Fruit fly (Drosophila melanogaster) whole organism, prepupa: ENCODE results near the gene CG14856.

Source experiments
- CG10631 ChIP-seq: fragments of 200-800 bp; sonication (Bioruptor generic); optimal IDR thresholded peaks from 2 replicates; lab custom pipeline; 2016; ENCODE audit warnings: missing biosample characterization, missing genetic modification characterization
- CG10669 ChIP-seq: fragments of 200-800 bp; sonication (Bioruptor generic); optimal IDR thresholded peaks from 3 replicates; lab custom pipeline; 2018; ENCODE audit warnings: missing biosample characterization, mild to moderate bottlenecking, missing genetic modification characterization, moderate library complexity
- CG11294 ChIP-seq: fragments of 200-800 bp; sonication (Bioruptor generic); IDR thresholded peaks from 2 replicates; pipeline ENCODE4 v1.3.6; 2022; ENCODE audit warnings: missing biosample characterization, missing genetic modification characterization
- CG15336 ChIP-seq: fragments of 200-800 bp; sonication (Bioruptor generic); IDR thresholded peaks from 2 replicates; pipeline ENCODE4 v1.3.6; 2022; ENCODE audit warnings: missing biosample characterization, missing genetic modification characterization
- CG1621 ChIP-seq: fragments of 200-800 bp; sonication (Bioruptor generic); optimal IDR thresholded peaks from 3 replicates; lab custom pipeline; 2018; ENCODE audit warnings: missing biosample characterization, mild to moderate bottlenecking, missing genetic modification characterization
- CG16779 ChIP-seq: fragments of 200-800 bp; sonication (Bioruptor generic); optimal IDR thresholded peaks from 3 replicates; lab custom pipeline; 2017; ENCODE audit warnings: missing biosample characterization, mild to moderate bottlenecking, missing genetic modification characterization
- CG3032 ChIP-seq: fragments of 200-800 bp; optimal IDR thresholded peaks from 2 replicates; lab custom pipeline; 2019; ENCODE audit warnings: missing biosample characterization, mild to moderate bottlenecking, missing genetic modification characterization, moderate library complexity
- CG31627 ChIP-seq: fragments of 200-800 bp; sonication (Bioruptor generic); optimal IDR thresholded peaks from 3 replicates; lab custom pipeline; 2016; ENCODE audit warnings: missing biosample characterization, missing genetic modification characterization
- CG32006 ChIP-seq: fragments of 200-800 bp; sonication (Bioruptor generic); optimal IDR thresholded peaks from 3 replicates; lab custom pipeline; 2017; ENCODE audit warnings: missing biosample characterization, mild to moderate bottlenecking, missing genetic modification characterization
- CG3919 ChIP-seq: fragments of 200-800 bp; sonication (Bioruptor generic); optimal IDR thresholded peaks from 3 replicates; lab custom pipeline; 2016; ENCODE audit warnings: missing biosample characterization, missing genetic modification characterization
- CG4318 ChIP-seq: fragments of 200-800 bp; sonication (Bioruptor generic); optimal IDR thresholded peaks from 3 replicates; lab custom pipeline; 2017; ENCODE audit warnings: missing biosample characterization, mild to moderate bottlenecking, missing genetic modification characterization
- CG6163 ChIP-seq: fragments of 200-800 bp; sonication (Bioruptor generic); IDR thresholded peaks from 3 replicates; pipeline ENCODE4 v1.3.6; 2022; ENCODE audit warnings: missing biosample characterization, missing genetic modification characterization
- CG6276 ChIP-seq: fragments of 200-800 bp; sonication (Bioruptor generic); optimal IDR thresholded peaks from 2 replicates; lab custom pipeline; 2017; ENCODE audit warnings: missing biosample characterization, mild to moderate bottlenecking, missing genetic modification characterization
- CG6792 ChIP-seq: fragments of 200-800 bp; sonication (Bioruptor generic); optimal IDR thresholded peaks from 3 replicates; lab custom pipeline; 2016; ENCODE audit warnings: missing biosample characterization, missing genetic modification characterization
- CG6808 ChIP-seq: fragments of 200-800 bp; sonication (Bioruptor generic); optimal IDR thresholded peaks from 3 replicates; lab custom pipeline; 2017; ENCODE audit warnings: missing biosample characterization, missing genetic modification characterization, mild to moderate bottlenecking, moderate library complexity, missing genetic modification reagents
- CG8632 ChIP-seq: fragments of 200-800 bp; sonication (Bioruptor generic); optimal IDR thresholded peaks from 3 replicates; lab custom pipeline; 2016; ENCODE audit warnings: missing biosample characterization, missing genetic modification characterization
- CG9139 ChIP-seq: fragments of 200-800 bp; sonication (Bioruptor generic); optimal IDR thresholded peaks from 3 replicates; lab custom pipeline; 2017; ENCODE audit warnings: missing biosample characterization, mild to moderate bottlenecking, missing genetic modification characterization
- Eip75B ChIP-seq: fragments of 200-800 bp; sonication (Bioruptor generic); optimal IDR thresholded peaks from 3 replicates; lab custom pipeline; 2016; ENCODE audit warnings: missing biosample characterization, missing genetic modification characterization
- Eip78C ChIP-seq: fragments of 200-800 bp; sonication (Bioruptor generic); peaks from one replicate; lab custom pipeline; 2016; ENCODE audit warnings: missing biosample characterization, missing genetic modification characterization
- Ets21C ChIP-seq: fragments of 200-800 bp; sonication (Bioruptor generic); optimal IDR thresholded peaks from 3 replicates; lab custom pipeline; 2016; ENCODE audit warnings: missing biosample characterization, missing genetic modification characterization
- Ets96B ChIP-seq: fragments of 200-800 bp; optimal IDR thresholded peaks from 2 replicates; lab custom pipeline; 2019; ENCODE audit warnings: missing biosample characterization, mild to moderate bottlenecking, missing genetic modification characterization, moderate library complexity
- Hr38 ChIP-seq: sonication (Bioruptor generic); optimal IDR thresholded peaks from 2 replicates; lab custom pipeline; 2016; ENCODE audit warnings: missing biosample characterization, missing genetic modification characterization
- Hr4 ChIP-seq: fragments of 200-800 bp; sonication (Bioruptor generic); optimal IDR thresholded peaks from 3 replicates; lab custom pipeline; 2016; ENCODE audit warnings: missing biosample characterization, missing genetic modification characterization
- Lpt ChIP-seq: fragments of 200-800 bp; sonication (Bioruptor generic); optimal IDR thresholded peaks from 3 replicates; lab custom pipeline; 2016; ENCODE audit warnings: missing biosample characterization, missing genetic modification characterization
- Met ChIP-seq: fragments of 200-800 bp; sonication (Bioruptor generic); optimal IDR thresholded peaks from 3 replicates; lab custom pipeline; 2016; ENCODE audit warnings: missing biosample characterization, missing genetic modification characterization
- OdsH ChIP-seq: fragments of 200-800 bp; sonication (Bioruptor generic); optimal IDR thresholded peaks from 3 replicates; lab custom pipeline; 2016; ENCODE audit warnings: missing biosample characterization, missing genetic modification characterization
- Smox ChIP-seq: fragments of 200-800 bp; sonication (Bioruptor generic); optimal IDR thresholded peaks from 3 replicates; lab custom pipeline; 2016; ENCODE audit warnings: missing biosample characterization, missing genetic modification characterization
- Sox14 ChIP-seq: fragments of 200-800 bp; sonication (Bioruptor generic); optimal IDR thresholded peaks from 3 replicates; lab custom pipeline; 2016; ENCODE audit warnings: missing biosample characterization, missing genetic modification characterization
- achi ChIP-seq: fragments of 200-800 bp; sonication (Bioruptor generic); optimal IDR thresholded peaks from 3 replicates; lab custom pipeline; 2016; ENCODE audit warnings: missing biosample characterization, missing genetic modification characterization
- acj6 ChIP-seq: fragments of 200-800 bp; sonication (Bioruptor generic); optimal IDR thresholded peaks from 3 replicates; lab custom pipeline; 2016; ENCODE audit warnings: missing biosample characterization, missing genetic modification characterization
- dsx ChIP-seq: fragments of 200-800 bp; optimal IDR thresholded peaks from 3 replicates; lab custom pipeline; 2019; ENCODE audit warnings: missing biosample characterization, mild to moderate bottlenecking, missing genetic modification characterization, moderate library complexity; ENCODE audit not compliant: poor library complexity, severe bottlenecking
- fd59A ChIP-seq: fragments of 200-800 bp; sonication (Bioruptor generic); optimal IDR thresholded peaks from 2 replicates; lab custom pipeline; 2017; ENCODE audit warnings: missing biosample characterization, mild to moderate bottlenecking, missing genetic modification characterization, missing genetic modification reagents
- fkh ChIP-seq: fragments of 200-800 bp; sonication (Bioruptor generic); optimal IDR thresholded peaks from 3 replicates; lab custom pipeline; 2017; ENCODE audit warnings: missing biosample characterization, mild to moderate bottlenecking, missing genetic modification characterization, moderate library complexity
- lz ChIP-seq: fragments of 200-800 bp; sonication (Bioruptor generic); optimal IDR thresholded peaks from 3 replicates; lab custom pipeline; 2016; ENCODE audit warnings: missing biosample characterization, missing genetic modification characterization
- pdm3 ChIP-seq: fragments of 200-800 bp; sonication (Bioruptor generic); optimal IDR thresholded peaks from 3 replicates; lab custom pipeline; 2016; ENCODE audit warnings: missing biosample characterization, missing genetic modification characterization
- salr ChIP-seq, 2 experiments: fragments of 200-800 bp; sonication (Bioruptor generic); optimal IDR thresholded peaks; 3 replicates each; lab custom pipeline; 2016 to 2018; ENCODE audit warnings: missing biosample characterization in 2 of 2, missing genetic modification characterization in 2 of 2, mild to moderate bottlenecking in 1 of 2
- spab ChIP-seq: fragments of 200-800 bp; sonication (Bioruptor generic); optimal IDR thresholded peaks from 2 replicates; lab custom pipeline; 2017; ENCODE audit warnings: missing biosample characterization, mild to moderate bottlenecking, missing genetic modification characterization, missing genetic modification reagents
- ss ChIP-seq, 2 experiments: fragments of 200-800 bp; sonication (Bioruptor generic); optimal IDR thresholded peaks; 2 replicates in 1 of 2; 3 replicates in 1 of 2; lab custom pipeline; 2017 to 2018; ENCODE audit warnings: mild to moderate bottlenecking in 2 of 2, missing biosample characterization in 2 of 2, missing genetic modification characterization in 2 of 2, moderate library complexity in 1 of 2
- topi ChIP-seq: fragments of 200-800 bp; sonication (Bioruptor generic); optimal IDR thresholded peaks from 3 replicates; lab custom pipeline; 2016; ENCODE audit warnings: missing biosample characterization, missing genetic modification characterization
- vri ChIP-seq: fragments of 200-800 bp; sonication (Bioruptor generic); optimal IDR thresholded peaks from 3 replicates; lab custom pipeline; 2016; ENCODE audit warnings: missing biosample characterization, mild to moderate bottlenecking, missing genetic modification characterization

CG14856 gene

DNA sequence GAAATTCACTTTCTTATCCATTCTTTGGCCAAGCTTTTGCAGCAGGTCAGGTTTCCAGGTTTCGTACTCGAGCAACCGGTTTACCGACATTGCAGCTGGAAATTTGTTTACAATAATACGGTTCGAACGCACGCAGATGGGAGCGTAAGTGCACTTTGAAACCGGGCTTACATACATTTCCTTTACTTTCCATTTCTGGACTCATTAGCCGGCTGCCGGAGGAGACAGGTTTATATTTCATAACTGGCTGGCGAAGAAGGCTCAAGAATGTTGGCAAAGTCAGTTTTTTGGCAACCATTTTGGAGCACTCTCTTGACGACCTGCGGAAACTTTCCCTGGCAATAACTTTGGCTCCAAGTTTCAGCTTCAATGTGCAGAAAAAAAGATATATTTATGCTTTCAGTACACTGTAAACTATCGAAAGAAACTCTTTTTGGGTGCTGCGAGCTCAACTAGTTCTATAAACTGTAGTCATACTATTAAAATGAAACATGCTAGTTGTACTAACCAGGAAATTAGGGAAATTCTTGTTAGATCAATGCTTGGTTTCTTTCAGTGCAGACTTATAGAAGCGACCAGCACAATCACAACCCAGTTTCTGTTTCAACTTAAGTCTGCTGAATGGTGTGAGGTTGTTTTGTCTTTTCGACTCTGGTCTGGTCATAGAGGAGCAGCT, 48.3 kb downstream of the CG14856 start (continued):
- TF ChIP-seq CG6163 (peak; percentile 90), CG15336 (GFP tag; lab: Robert Waterston, UW) (peak; percentile 90), fkh (GFP tag; lab: Kevin White, UChicago) (no peak), lz (peak; percentile 37), CG8632 (GFP tag; lab: Kevin White, UChicago) (peak; percentile 52), CG16779 (tag; lab: Kevin White, UChicago) (peak; percentile 46), Sox14 (GFP tag; lab: Kevin White, UChicago) (peak; percentile 72), Ets21C (GFP tag; lab: Kevin White, UChicago) (no peak), Hr4 (GFP tag; lab: Kevin White, UChicago) (peak; percentile 92), vri (GFP tag; lab: Kevin White, UChicago) (no peak), Lpt (GFP tag; lab: Kevin White, UChicago) (peak; percentile 83), Hr38 (GFP tag; lab: Kevin White, UChicago) (peak; percentile 52), CG11294 (GFP tag; lab: Robert Waterston, UW) (peak; percentile 57), Eip78C (GFP tag; lab: Kevin White, UChicago) (peak; percentile 94), CG4318 (peak; percentile 88), topi (GFP tag; lab: Kevin White, UChicago) (peak; percentile 2), CG6792 (GFP tag; lab: Kevin White, UChicago) (peak; percentile 69)

DNA sequence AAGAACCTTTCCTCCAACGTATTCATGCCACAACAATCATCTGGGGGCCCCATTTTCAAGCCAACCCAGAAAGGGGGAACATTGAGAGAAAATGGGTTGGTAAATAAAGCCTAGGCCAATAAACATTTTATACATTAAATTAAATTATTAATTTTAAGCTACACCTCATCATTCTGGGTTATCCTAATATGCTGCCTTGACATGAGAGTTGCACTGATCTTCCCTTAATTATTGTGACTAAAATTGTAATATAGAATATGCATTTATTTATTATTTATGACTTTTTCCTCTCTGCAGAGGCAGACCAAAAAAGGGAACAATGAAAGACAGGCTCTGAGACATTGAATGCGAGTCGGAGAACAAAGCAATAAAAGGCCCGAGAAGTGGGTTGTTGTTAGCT, 49.1 kb downstream of the CG14856 start:
- no peak for TF ChIP-seq Smox (GFP tag; lab: Kevin White, UChicago)
- TF ChIP-seq Hr4 (GFP tag; lab: Kevin White, UChicago): no peak
- TF ChIP-seq ss (GFP tag; optimal IDR thresholded peaks at IDR 0.05; lab: Kevin White, UChicago): peak in 1 of 2 experiments; percentile 41
- TF ChIP-seq lz: no peak
- TF ChIP-seq CG3032: peak; percentile 45
- peak; percentile 39 for TF ChIP-seq CG3919
- peak; percentile 5 for TF ChIP-seq CG4318
- TF ChIP-seq salr (GFP tag; optimal IDR thresholded peaks at IDR 0.05; lab: Kevin White, UChicago): no peak
- TF ChIP-seq Met (GFP tag; lab: Kevin White, UChicago): no peak
- peak; percentile 28 for TF ChIP-seq CG9139 (GFP tag; lab: Kevin White, UChicago)
- TF ChIP-seq Ets96B (tag; lab: Kevin White, UChicago): peak; percentile 64
- TF ChIP-seq Sox14 (GFP tag; lab: Kevin White, UChicago): peak; percentile 19
- TF ChIP-seq CG6276: peak; percentile 18
- peak; percentile 35 for TF ChIP-seq CG32006 (GFP tag; lab: Kevin White, UChicago)
- peak; percentile 5 for TF ChIP-seq CG10631
- TF ChIP-seq fd59A (GFP tag; lab: Kevin White, UChicago): peak; percentile 40
- no peak for TF ChIP-seq CG1621 (tag; lab: Kevin White, UChicago)
- TF ChIP-seq Eip75B (GFP tag; lab: Kevin White, UChicago): peak; percentile 14
- peak; percentile 79 for TF ChIP-seq Eip78C (GFP tag; lab: Kevin White, UChicago)
- peak; percentile 50 for TF ChIP-seq CG10669 (GFP tag; lab: Kevin White, UChicago)
- peak; percentile 31 for TF ChIP-seq acj6 (GFP tag; lab: Kevin White, UChicago)
- TF ChIP-seq achi (GFP tag; lab: Kevin White, UChicago): peak; percentile 21
- no peak for TF ChIP-seq vri (GFP tag; lab: Kevin White, UChicago)
- peak; percentile 46; the same call in 1 of the 2 replicates for TF ChIP-seq CG15336 (GFP tag; lab: Robert Waterston, UW)
- peak; percentile 25; the same call in 1 of the 3 replicates for TF ChIP-seq CG6163
- TF ChIP-seq CG6808: peak; percentile 38
- no peak for TF ChIP-seq fkh (GFP tag; lab: Kevin White, UChicago)
- TF ChIP-seq CG31627 (GFP tag; lab: Kevin White, UChicago): no peak
- TF ChIP-seq dsx (GFP tag; lab: Kevin White, UChicago): peak; percentile 58
- TF ChIP-seq OdsH (GFP tag; lab: Kevin White, UChicago): peak; percentile 24
- peak; percentile 16 for TF ChIP-seq pdm3 (GFP tag; lab: Kevin White, UChicago)
- TF ChIP-seq spab (GFP tag; lab: Kevin White, UChicago): peak; percentile 30
